Worm (Caenorhabditis elegans) whole organism, L2 larva: ENCODE measurements around the gene vab-9.

ENCODE experiments used
- ceh-82 ChIP-seq: fragments of 150-350 bp; optimal IDR thresholded peaks from 2 replicates; lab custom pipeline; 2014; ENCODE audit warnings: missing biosample characterization, missing genetic modification characterization
- egl-27 ChIP-seq: sonication (generic microtip); optimal IDR thresholded peaks from 3 replicates; lab custom pipeline; 2017; ENCODE audit warnings: missing biosample characterization, missing genetic modification reagents, missing genetic modification characterization
- nhr-11 ChIP-seq: fragments of 150-350 bp; optimal IDR thresholded peaks from 2 replicates; lab custom pipeline; 2014; ENCODE audit warnings: missing biosample characterization, missing genetic modification characterization
- nhr-21 ChIP-seq: fragments of 150-350 bp; optimal IDR thresholded peaks from 2 replicates; lab custom pipeline; 2014; ENCODE audit warnings: missing biosample characterization, missing genetic modification characterization
- snpc-4 ChIP-seq: fragments of 150-350 bp; optimal IDR thresholded peaks from 2 replicates; lab custom pipeline; 2014; ENCODE audit warnings: missing biosample characterization, missing genetic modification characterization
- unc-62 ChIP-seq: fragments of 150-350 bp; optimal IDR thresholded peaks from 2 replicates; lab custom pipeline; 2014; ENCODE audit warnings: missing biosample characterization, missing genetic modification reagents, missing genetic modification characterization
- zag-1 ChIP-seq: fragments of 150-350 bp; optimal IDR thresholded peaks from 2 replicates; lab custom pipeline; 2014; ENCODE audit warnings: missing biosample characterization, missing genetic modification characterization

DNA sequence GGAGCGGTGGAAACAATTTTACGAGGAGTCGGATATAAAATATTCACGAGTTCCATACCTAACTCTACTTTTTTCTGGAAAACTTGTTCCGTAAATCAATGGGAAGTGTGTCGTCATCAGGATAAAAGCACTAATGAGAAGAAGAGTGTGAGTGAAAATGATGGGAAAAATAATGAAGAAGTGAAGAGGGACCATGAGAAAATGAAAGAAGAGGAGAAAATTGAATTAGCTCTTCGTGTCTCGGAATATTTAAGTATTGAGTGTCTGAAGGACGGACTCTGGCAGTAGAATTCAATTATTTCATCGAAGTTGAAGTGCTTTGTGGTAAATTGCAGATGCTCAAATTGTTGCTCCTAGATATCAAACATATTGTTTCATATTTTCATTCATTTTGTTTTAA is 48.3 kb downstream of the vab-9 start:
- TF ChIP-seq nhr-21 (tag; lab: Kevin White, UChicago) (no peak), ceh-82 (tag; lab: Kevin White, UChicago) (no peak), nhr-11 (tag; lab: Kevin White, UChicago) (no peak), unc-62 (GFP tag; lab: Kevin White, UChicago) (no peak), egl-27 (tag; lab: Kevin White, UChicago) (no peak), snpc-4 (tag; lab: Kevin White, UChicago) (no peak), zag-1 (tag; lab: Kevin White, UChicago) (peak; percentile 40)
